Worm (Caenorhabditis elegans) whole organism, midembryonic: ENCODE measurements around the gene rpac-19.

ENCODE experiments used
- T22C8.4 ChIP-seq: fragments of 200-800 bp; sonication (Bioruptor generic); IDR thresholded peaks from 2 replicates; pipeline ENCODE4 v1.3.6; 2022; ENCODE audit warnings: missing genetic modification characterization, missing compliant biosample characterization
- cog-1 ChIP-seq: sonication (generic microtip); optimal IDR thresholded peaks from 2 replicates; lab custom pipeline; 2016; ENCODE audit warnings: missing genetic modification characterization, missing compliant biosample characterization
- flt-1 ChIP-seq: fragments of 200-800 bp; sonication (Bioruptor generic); IDR thresholded peaks from 2 replicates; pipeline ENCODE4 v1.3.6; 2022; ENCODE audit warnings: missing genetic modification characterization, missing compliant biosample characterization
- klf-2 ChIP-seq: fragments of 200-800 bp; sonication (Bioruptor generic); conservative IDR thresholded peaks from 2 replicates; pipeline ENCODE4 v1.3.6; 2022; ENCODE audit warnings: missing genetic modification reagents, missing genetic modification characterization, missing compliant biosample characterization
- med-1 ChIP-seq: sonication (generic microtip); optimal IDR thresholded peaks from 2 replicates; lab custom pipeline; 2017; ENCODE audit warnings: missing genetic modification characterization, mild to moderate bottlenecking, missing compliant biosample characterization, antibody characterized with exemption, missing genetic modification reagents; ENCODE audit not compliant: insufficient read depth
- ref-1 ChIP-seq: fragments of 200-800 bp; sonication (Bioruptor generic); conservative IDR thresholded peaks from 2 replicates; pipeline ENCODE4 v1.3.6; 2022; ENCODE audit warnings: missing genetic modification reagents, missing genetic modification characterization, missing compliant biosample characterization
- tab-1 ChIP-seq: fragments of 200-800 bp; sonication (Bioruptor generic); IDR thresholded peaks from 2 replicates; pipeline ENCODE4 v1.3.6; 2022; ENCODE audit warnings: missing genetic modification characterization, missing compliant biosample characterization
- ztf-23 ChIP-seq: fragments of 200-800 bp; sonication (Bioruptor generic); IDR thresholded peaks from 2 replicates; pipeline ENCODE4 v1.3.6; 2022; ENCODE audit warnings: missing genetic modification reagents, missing genetic modification characterization, missing compliant biosample characterization
- ztf-29 ChIP-seq: fragments of 200-800 bp; sonication (Bioruptor generic); IDR thresholded peaks from 2 replicates; pipeline ENCODE4 v1.3.6; 2022; ENCODE audit warnings: missing genetic modification reagents, missing genetic modification characterization, missing compliant biosample characterization

DNA sequence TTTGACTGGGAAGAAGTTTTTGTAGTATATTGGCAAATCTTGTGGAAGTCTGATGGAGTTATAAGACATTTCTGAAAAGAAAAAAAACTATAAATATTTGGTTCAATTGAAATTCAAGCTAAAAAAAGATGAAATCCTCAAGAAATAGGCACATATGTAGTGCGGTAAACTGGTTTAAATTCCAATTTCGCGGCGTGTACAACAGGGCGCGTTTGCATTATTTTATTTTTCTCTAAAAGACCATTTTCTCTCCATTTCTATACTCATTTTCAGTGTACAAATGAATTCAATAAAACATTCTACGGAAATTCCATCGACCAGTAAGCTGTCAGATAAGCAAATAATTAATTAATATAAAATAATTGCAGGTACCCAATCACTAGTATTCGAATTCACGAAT is 15.5 kb downstream of the rpac-19 start, which contains the start of the genes pri-1 and F58A4.6:
- TF ChIP-seq tab-1 (GFP tag; lab: Robert Waterston, UW) (no peak), flt-1 (GFP tag; lab: Robert Waterston, UW) (no peak), klf-2 (GFP tag; lab: Robert Waterston, UW) (no peak), cog-1 (tag; lab: Kevin White, UChicago) (no peak), ztf-23 (GFP tag; lab: Robert Waterston, UW) (no peak), T22C8.4 (GFP tag; lab: Robert Waterston, UW) (no peak), ztf-29 (GFP tag; lab: Robert Waterston, UW) (no peak), med-1 (no peak), ref-1 (no peak)
